Worm (Caenorhabditis elegans): Measurements from ENCODE around the gene vps-33.1.

vps-33.1 gene

ce11 chrIII:8693322-8693721, 7.4 kb upstream of the vps-33.1 start, which contains the start of gene B0303.7:
Gene B0303.7 (plus strand): TSS chrIII:8693622.
- TF ChIP-seq sma-3 (GFP tag; optimal IDR thresholded peaks at IDR 0.05) (no peak), lsy-2 (tag; optimal IDR thresholded peaks at IDR 0.05) (no peak), nhr-11 (tag; optimal IDR thresholded peaks at IDR 0.05) (no peak), ztf-1 (GFP tag; conservative IDR thresholded peaks at IDR 0.05) (no peak), nhr-21 (tag; optimal IDR thresholded peaks at IDR 0.05) (no peak), Y55F3AM.14 (GFP tag; optimal IDR thresholded peaks at IDR 0.05) (no peak), elt-1 (tag; optimal IDR thresholded peaks at IDR 0.05) (no peak)

DNA sequence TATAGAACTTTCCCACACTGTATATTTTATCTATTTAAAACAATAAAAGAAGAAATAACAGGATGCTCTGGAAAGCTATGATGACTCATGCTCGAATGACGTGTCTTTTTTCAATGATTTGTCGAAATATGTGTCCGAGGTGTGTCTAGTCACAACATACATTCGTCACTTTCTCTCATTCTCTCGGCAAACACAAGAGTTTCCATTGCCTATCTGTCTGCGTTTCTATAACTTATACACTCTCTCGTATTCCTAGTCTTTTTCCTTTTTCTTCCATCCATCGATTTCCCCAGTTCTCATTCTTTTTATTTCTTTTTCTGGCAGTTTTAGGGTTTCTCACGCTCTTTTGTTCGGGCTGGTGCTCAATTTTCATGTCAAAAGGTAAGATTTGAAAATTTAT, 4.0 kb upstream of the vps-33.1 start:
- no peak for TF ChIP-seq unc-62 (GFP tag; optimal IDR thresholded peaks at IDR 0.05)
- TF ChIP-seq blmp-1 (tag; optimal IDR thresholded peaks at IDR 0.05; ENCODE audit: insufficient read depth), result peak; percentile 75
- peak; percentile 14 for TF ChIP-seq F13H6.1 (tag; optimal IDR thresholded peaks at IDR 0.05)
- no peak for TF ChIP-seq sma-9 (GFP tag; optimal IDR thresholded peaks at IDR 0.05)
- no peak for TF ChIP-seq sma-9 (tag; optimal IDR thresholded peaks at IDR 0.05)
- peak; percentile 77 for TF ChIP-seq C34F6.9 (tag; optimal IDR thresholded peaks at IDR 0.05)
- TF ChIP-seq ama-1 (optimal IDR thresholded peaks at IDR 0.05), result peak; percentile 31
- TF ChIP-seq mab-5 (tag; optimal IDR thresholded peaks at IDR 0.05), result no peak
- TF ChIP-seq crh-2 (tag; optimal IDR thresholded peaks at IDR 0.05), result peak; percentile 83
- no peak for TF ChIP-seq sma-3 (GFP tag; optimal IDR thresholded peaks at IDR 0.05)
- no peak for TF ChIP-seq nhr-25 (tag; optimal IDR thresholded peaks at IDR 0.05)
- no peak for TF ChIP-seq gmeb-1 (tag; optimal IDR thresholded peaks at IDR 0.05)
- no peak for TF ChIP-seq peb-1 (tag; optimal IDR thresholded peaks at IDR 0.05)
- no peak for TF ChIP-seq sem-4 (tag; optimal IDR thresholded peaks at IDR 0.05)
- no peak for TF ChIP-seq Y55F3AM.14 (GFP tag; optimal IDR thresholded peaks at IDR 0.05)
- TF ChIP-seq unc-55 (GFP tag; optimal IDR thresholded peaks at IDR 0.05), result peak; percentile 79
- peak; percentile 16 for TF ChIP-seq nhr-129 (tag; optimal IDR thresholded peaks at IDR 0.05)
- peak in 1 of 2 experiments; percentile 50 for TF ChIP-seq lsy-2 (tag; optimal IDR thresholded peaks at IDR 0.05)
- no peak for TF ChIP-seq nhr-12 (tag; optimal IDR thresholded peaks at IDR 0.05)
- TF ChIP-seq zag-1 (tag; optimal IDR thresholded peaks at IDR 0.05), result no peak
- no peak for TF ChIP-seq elt-1 (tag; optimal IDR thresholded peaks at IDR 0.05)
- TF ChIP-seq ztf-4 (tag; optimal IDR thresholded peaks at IDR 0.05), result no peak
- peak; percentile 95 for TF ChIP-seq fos-1 (tag; optimal IDR thresholded peaks at IDR 0.05)
- TF ChIP-seq egl-27 (tag; optimal IDR thresholded peaks at IDR 0.05), result no peak

- no peak for TF ChIP-seq crh-2 (tag; optimal IDR thresholded peaks at IDR 0.05)
- TF ChIP-seq ama-1 (optimal IDR thresholded peaks at IDR 0.05), result no peak
- TF ChIP-seq ZK546.5 (tag; optimal IDR thresholded peaks at IDR 0.05), result no peak
- TF ChIP-seq gmeb-1 (tag; optimal IDR thresholded peaks at IDR 0.05), result no peak
- TF ChIP-seq ztf-4 (tag; optimal IDR thresholded peaks at IDR 0.05), result no peak
- TF ChIP-seq nhr-77 (tag; optimal IDR thresholded peaks at IDR 0.05), result no peak
- no peak for TF ChIP-seq nhr-12 (tag; optimal IDR thresholded peaks at IDR 0.05)
- no peak for TF ChIP-seq lin-39 (tag; optimal IDR thresholded peaks at IDR 0.05)
- no peak for TF ChIP-seq unc-55 (GFP tag; optimal IDR thresholded peaks at IDR 0.05)
- no peak for TF ChIP-seq unc-62 (GFP tag; optimal IDR thresholded peaks at IDR 0.05)
- no peak for TF ChIP-seq C34F6.9 (tag; optimal IDR thresholded peaks at IDR 0.05)
- TF ChIP-seq ceh-16 (tag; optimal IDR thresholded peaks at IDR 0.05), result no peak
- TF ChIP-seq nhr-10 (tag; optimal IDR thresholded peaks at IDR 0.05), result no peak
- no peak for TF ChIP-seq alr-1 (tag; optimal IDR thresholded peaks at IDR 0.05)
- no peak for TF ChIP-seq snpc-4 (tag; optimal IDR thresholded peaks at IDR 0.05)
- no peak for TF ChIP-seq sma-9 (GFP tag; optimal IDR thresholded peaks at IDR 0.05)
- TF ChIP-seq sma-9 (tag; optimal IDR thresholded peaks at IDR 0.05), result no peak
- TF ChIP-seq ztf-1 (GFP tag; conservative IDR thresholded peaks at IDR 0.05), result no peak
Measured at ce11 chrIII:8697268-8697907, 3.3 kb upstream of the vps-33.1 start.

ce11 chrIII:8704765-8705164, 4.0 kb downstream of the vps-33.1 start, which contains the start of gene B0303.16:
Gene B0303.16 (plus strand): TSS chrIII:8705065.
- TF ChIP-seq lin-39 (tag; optimal IDR thresholded peaks at IDR 0.05) (no peak), egl-27 (tag; optimal IDR thresholded peaks at IDR 0.05) (no peak), lin-11 (tag; optimal IDR thresholded peaks at IDR 0.05) (no peak), dmd-4 (tag; optimal IDR thresholded peaks at IDR 0.05) (no peak), nhr-12 (tag; optimal IDR thresholded peaks at IDR 0.05) (no peak), aly-2 (tag; optimal IDR thresholded peaks at IDR 0.05) (no peak), ama-1 (optimal IDR thresholded peaks at IDR 0.05) (no peak), R02D3.7 (tag; optimal IDR thresholded peaks at IDR 0.05) (no peak)

All from whole organism, L2 larva.